Fruit fly (Drosophila melanogaster) whole organism, embryonic: ENCODE results near the gene CG13893.
A peak's percentile ranks its signal among the peaks of the same experiment; 100 is the strongest.

Source experiments
- Awh ChIP-seq: fragments of 200-800 bp; sonication (Bioruptor generic); IDR thresholded peaks from 2 replicates; pipeline ENCODE4, ENCODE4 v1.3.6; 2022; ENCODE audit warnings: missing biosample characterization, missing genetic modification characterization
- BEAF-32 ChIP-seq: fragments of 200-800 bp; sonication (Bioruptor generic); optimal IDR thresholded peaks from 3 replicates; lab custom pipeline; 2017; ENCODE audit warnings: missing biosample characterization, missing genetic modification characterization, mild to moderate bottlenecking, moderate library complexity, missing genetic modification reagents
- Bdp1 ChIP-seq: fragments of 200-800 bp; sonication (Bioruptor generic); optimal IDR thresholded peaks from 3 replicates; lab custom pipeline; 2016; ENCODE audit warnings: missing biosample characterization, missing genetic modification characterization
- CG10147 ChIP-seq: fragments of 200-800 bp; sonication (Bioruptor generic); optimal IDR thresholded peaks from 2 replicates; lab custom pipeline; 2019; ENCODE audit warnings: missing biosample characterization, mild to moderate bottlenecking, missing genetic modification characterization, moderate library complexity
- CG10366 ChIP-seq: fragments of 200-800 bp; sonication (Bioruptor generic); IDR thresholded peaks from 2 replicates; pipeline ENCODE4 v1.3.6; 2022; ENCODE audit warnings: missing biosample characterization, missing genetic modification characterization
- CG10979 ChIP-seq: fragments of 200-800 bp; sonication (Bioruptor generic); optimal IDR thresholded peaks from 2 replicates; lab custom pipeline; 2018; ENCODE audit warnings: missing biosample characterization, mild to moderate bottlenecking, missing genetic modification characterization, moderate library complexity
- CG12155 ChIP-seq: fragments of 200-800 bp; sonication (Bioruptor generic); optimal IDR thresholded peaks from 3 replicates; lab custom pipeline; 2016; ENCODE audit warnings: missing biosample characterization, missing genetic modification characterization
- CG13296 ChIP-seq: fragments of 200-800 bp; sonication (Bioruptor generic); optimal IDR thresholded peaks from 3 replicates; lab custom pipeline; 2018; ENCODE audit warnings: missing biosample characterization, mild to moderate bottlenecking, missing genetic modification characterization
- CG17186 ChIP-seq: fragments of 200-800 bp; sonication (Bioruptor generic); optimal IDR thresholded peaks from 3 replicates; lab custom pipeline; 2017; ENCODE audit warnings: missing biosample characterization, missing genetic modification reagents, missing genetic modification characterization
- CG2875 ChIP-seq: fragments of 200-800 bp; sonication (Bioruptor generic); optimal IDR thresholded peaks from 2 replicates; lab custom pipeline; 2017; ENCODE audit warnings: missing biosample characterization, mild to moderate bottlenecking, missing genetic modification characterization, missing genetic modification reagents
- CG2889 ChIP-seq: fragments of 200-800 bp; sonication (Bioruptor generic); IDR thresholded peaks from 3 replicates; pipeline ENCODE4 v1.3.6; 2022; ENCODE audit warnings: missing biosample characterization, missing genetic modification characterization
- CG34224 ChIP-seq: fragments of 200-800 bp; sonication (Bioruptor generic); IDR thresholded peaks from 3 replicates; pipeline ENCODE4 v1.3.6; 2022; ENCODE audit warnings: missing biosample characterization, missing genetic modification characterization; ENCODE audit not compliant: partially characterized antibody
- CG3995 ChIP-seq: fragments of 200-800 bp; sonication (Bioruptor generic); optimal IDR thresholded peaks from 3 replicates; lab custom pipeline; 2016; ENCODE audit warnings: missing biosample characterization, missing genetic modification characterization
- CG4282 ChIP-seq: fragments of 200-800 bp; sonication (Bioruptor generic); optimal IDR thresholded peaks from 2 replicates; lab custom pipeline; 2016; ENCODE audit warnings: missing biosample characterization, missing genetic modification characterization
- CG6791 ChIP-seq: fragments of 200-800 bp; sonication (Bioruptor generic); IDR thresholded peaks from 3 replicates; pipeline ENCODE4 v1.3.6; 2022; ENCODE audit warnings: missing biosample characterization, missing genetic modification characterization; ENCODE audit not compliant: partially characterized antibody
- CG8924 ChIP-seq: fragments of 200-800 bp; optimal IDR thresholded peaks from 3 replicates; lab custom pipeline; 2019; ENCODE audit warnings: missing biosample characterization, mild to moderate bottlenecking, missing genetic modification characterization, moderate library complexity
- CG9727 ChIP-seq: fragments of 200-800 bp; sonication (Bioruptor generic); optimal IDR thresholded peaks from 3 replicates; lab custom pipeline; 2017; ENCODE audit warnings: missing biosample characterization, mild to moderate bottlenecking, missing genetic modification characterization
- CG9932 ChIP-seq: fragments of 200-800 bp; sonication (Bioruptor generic); IDR thresholded peaks from 2 replicates; pipeline ENCODE4 v1.3.6; 2022; ENCODE audit warnings: missing biosample characterization, missing genetic modification characterization
- CHES-1-like ChIP-seq: fragments of 200-800 bp; sonication (Bioruptor generic); optimal IDR thresholded peaks from 2 replicates; lab custom pipeline; 2016; ENCODE audit warnings: missing biosample characterization, missing genetic modification characterization
- Ets65A ChIP-seq: fragments of 200-800 bp; sonication (Bioruptor generic); peaks from one replicate; lab custom pipeline; 2016; ENCODE audit warnings: missing biosample characterization, missing genetic modification characterization
- Fer3 ChIP-seq: fragments of 200-800 bp; sonication (Bioruptor generic); optimal IDR thresholded peaks from 2 replicates; lab custom pipeline; 2018; ENCODE audit warnings: missing biosample characterization, mild to moderate bottlenecking, missing genetic modification characterization, moderate library complexity
- H15 ChIP-seq: fragments of 200-800 bp; sonication (Bioruptor generic); IDR thresholded peaks from 3 replicates; pipeline ENCODE4 v1.3.6; 2022; ENCODE audit warnings: missing biosample characterization, missing genetic modification characterization
- Meics ChIP-seq: fragments of 200-800 bp; sonication (Bioruptor generic); optimal IDR thresholded peaks from 2 replicates; lab custom pipeline; 2017; ENCODE audit warnings: missing biosample characterization, mild to moderate bottlenecking, missing genetic modification characterization
- Nf-YA ChIP-seq: fragments of 200-800 bp; sonication (Bioruptor generic); IDR thresholded peaks from 2 replicates; pipeline ENCODE4 v1.3.6; 2022; ENCODE audit warnings: missing biosample characterization, missing genetic modification characterization
- Nf-YB ChIP-seq: fragments of 200-800 bp; sonication (Bioruptor generic); optimal IDR thresholded peaks from 3 replicates; lab custom pipeline; 2019; ENCODE audit warnings: missing biosample characterization, mild to moderate bottlenecking, missing genetic modification characterization, moderate library complexity
- Sry-δ ChIP-seq: fragments of 200-800 bp; sonication (Bioruptor generic); optimal IDR thresholded peaks from 2 replicates; lab custom pipeline; 2016; ENCODE audit warnings: missing biosample characterization, missing genetic modification characterization
- Stat92E ChIP-seq, 3 experiments: fragments of >200 bp in 2 of 3; fragments of 200-800 bp in 1 of 3; sonication (Bioruptor generic) in 1 of 3; optimal IDR thresholded peaks; 2 replicates each; lab custom pipeline; 2017 to 2019; ENCODE audit warnings: missing biosample characterization in 3 of 3, missing genetic modification characterization in 3 of 3, mild to moderate bottlenecking in 1 of 3, moderate library complexity in 1 of 3
- aop ChIP-seq: fragments of 200-800 bp; sonication (Bioruptor generic); IDR thresholded peaks from 2 replicates; pipeline ENCODE4 v1.3.6; 2022; ENCODE audit warnings: missing biosample characterization, missing genetic modification characterization
- ash1 ChIP-seq: fragments of 200-800 bp; sonication (Bioruptor generic); optimal IDR thresholded peaks from 2 replicates; lab custom pipeline; 2018; ENCODE audit warnings: missing biosample characterization, mild to moderate bottlenecking, missing genetic modification characterization
- cato ChIP-seq: fragments of 200-800 bp; sonication (Bioruptor generic); optimal IDR thresholded peaks from 2 replicates; lab custom pipeline; 2016; ENCODE audit warnings: missing biosample characterization, missing genetic modification characterization, borderline replicate concordance
- crp ChIP-seq, 2 experiments: fragments of 200-800 bp; sonication (Bioruptor generic); optimal IDR thresholded peaks; 2 replicates in 1 of 2; 3 replicates in 1 of 2; lab custom pipeline; 2017; ENCODE audit warnings: missing biosample characterization in 2 of 2, missing genetic modification characterization in 2 of 2, mild to moderate bottlenecking in 1 of 2, moderate library complexity in 1 of 2
- dmrt99B ChIP-seq: fragments of 200-800 bp; sonication (Bioruptor generic); optimal IDR thresholded peaks from 2 replicates; lab custom pipeline; 2018; ENCODE audit warnings: missing biosample characterization, mild to moderate bottlenecking, missing genetic modification characterization, moderate library complexity
- fru ChIP-seq: fragments of >200 bp; optimal IDR thresholded peaks from 2 replicates; lab custom pipeline; 2017
- grn ChIP-seq: fragments of 200-800 bp; sonication (Bioruptor generic); optimal IDR thresholded peaks from 3 replicates; lab custom pipeline; 2017; ENCODE audit warnings: missing biosample characterization, missing genetic modification characterization
- hb ChIP-seq: fragments of 200-800 bp; sonication (Bioruptor generic); IDR thresholded peaks from 3 replicates; pipeline ENCODE4 v1.3.6; 2022; ENCODE audit warnings: missing biosample characterization, missing genetic modification characterization; ENCODE audit not compliant: partially characterized antibody
- klu ChIP-seq: fragments of 200-800 bp; sonication (Bioruptor generic); IDR thresholded peaks from 2 replicates; pipeline ENCODE4 v1.3.6; 2022; ENCODE audit warnings: missing biosample characterization, missing genetic modification characterization
- lbe ChIP-seq: fragments of 200-800 bp; sonication (Bioruptor generic); optimal IDR thresholded peaks from 2 replicates; lab custom pipeline; 2016; ENCODE audit warnings: missing biosample characterization, mild to moderate bottlenecking, missing genetic modification characterization
- nmo ChIP-seq: fragments of 200-800 bp; sonication (Bioruptor generic); optimal IDR thresholded peaks from 2 replicates; lab custom pipeline; 2018; ENCODE audit warnings: missing biosample characterization, mild to moderate bottlenecking, missing genetic modification characterization, moderate library complexity
- nom ChIP-seq: fragments of 200-800 bp; sonication (Bioruptor generic); optimal IDR thresholded peaks from 2 replicates; lab custom pipeline; 2017; ENCODE audit warnings: missing biosample characterization, missing genetic modification characterization, mild to moderate bottlenecking, moderate library complexity, missing genetic modification reagents
- p53 ChIP-seq: fragments of 200-800 bp; sonication (Bioruptor generic); optimal IDR thresholded peaks from 2 replicates; lab custom pipeline; 2016; ENCODE audit warnings: missing biosample characterization, missing genetic modification characterization
- pfk ChIP-seq: fragments of 200-800 bp; sonication (Bioruptor generic); optimal IDR thresholded peaks from 2 replicates; lab custom pipeline; 2018; ENCODE audit warnings: missing biosample characterization, mild to moderate bottlenecking, missing genetic modification characterization, moderate library complexity
- sd ChIP-seq: fragments of 200-800 bp; sonication (Bioruptor generic); optimal IDR thresholded peaks from 3 replicates; lab custom pipeline; 2018; ENCODE audit warnings: missing biosample characterization, mild to moderate bottlenecking, missing genetic modification characterization, moderate library complexity
- tap ChIP-seq: fragments of 200-800 bp; optimal IDR thresholded peaks from 3 replicates; lab custom pipeline; 2019; ENCODE audit warnings: missing biosample characterization, mild to moderate bottlenecking, missing genetic modification characterization, moderate library complexity
- toy ChIP-seq: fragments of 200-800 bp; sonication (Bioruptor generic); IDR thresholded peaks from 2 replicates; pipeline ENCODE4 v1.3.6; 2022; ENCODE audit warnings: missing biosample characterization, missing genetic modification characterization
- trh ChIP-seq: fragments of 200-800 bp; sonication (Bioruptor generic); optimal IDR thresholded peaks from 2 replicates; lab custom pipeline; 2016; ENCODE audit warnings: missing biosample characterization, missing genetic modification characterization
- tup ChIP-seq: fragments of 200-800 bp; sonication (Bioruptor generic); optimal IDR thresholded peaks from 2 replicates; lab custom pipeline; 2016; ENCODE audit warnings: missing biosample characterization, mild to moderate bottlenecking, missing genetic modification characterization, moderate library complexity
- wdn ChIP-seq: fragments of 200-800 bp; sonication (Bioruptor generic); IDR thresholded peaks from 2 replicates; pipeline ENCODE4 v1.3.6; 2022; ENCODE audit warnings: missing biosample characterization, missing genetic modification characterization
- wek ChIP-seq: fragments of 200-800 bp; sonication (Bioruptor generic); optimal IDR thresholded peaks from 3 replicates; lab custom pipeline; 2018; ENCODE audit warnings: missing biosample characterization, mild to moderate bottlenecking, missing genetic modification characterization, moderate library complexity

Gene CG13893

dm6 chr3L:640324-640974 lies 36.6 kb upstream of the CG13893 start (continued):
- TF ChIP-seq Fer3 (tag; lab: Kevin White, UChicago): peak; percentile 71
- peak; percentile 18 for TF ChIP-seq tup (GFP tag; lab: Kevin White, UChicago)
- TF ChIP-seq lbe: peak; percentile 75
- TF ChIP-seq cato (GFP tag; lab: Kevin White, UChicago): peak; percentile 73
- peak; percentile 83 for TF ChIP-seq CG2875 (GFP tag; lab: Kevin White, UChicago)
- TF ChIP-seq CG9932: peak; percentile 60
- peak; percentile 61 for TF ChIP-seq trh
- 0 out of 3 replicates have a peak, but pooled peaks have one; percentile 54 for TF ChIP-seq CG6791
- no peak for TF ChIP-seq sd
- TF ChIP-seq nom (GFP tag; lab: Kevin White, UChicago): peak; percentile 86
- peak; percentile 4 for TF ChIP-seq Nf-YA (GFP tag; lab: Robert Waterston, UW)
- peak; percentile 88 for TF ChIP-seq tap
- no peak for TF ChIP-seq CG34224
- peak; percentile 83 for TF ChIP-seq CG12155 (GFP tag; lab: Kevin White, UChicago)
- peak; percentile 61; the same call in 1 of the 2 replicates for TF ChIP-seq Awh (GFP tag; lab: Robert Waterston, UW)
- TF ChIP-seq CG2889 (GFP tag; lab: Robert Waterston, UW): peak; percentile 67; the same call in 2 of the 3 replicates
- TF ChIP-seq crp (GFP tag; optimal IDR thresholded peaks at IDR 0.05; lab: Kevin White, UChicago): peak in 1 of 2 experiments; percentile 38
- peak; percentile 65 for TF ChIP-seq CG10147 (GFP tag; lab: Kevin White, UChicago)
- TF ChIP-seq Sry-δ (GFP tag; lab: Kevin White, UChicago): peak; percentile 47
- TF ChIP-seq nmo (GFP tag; lab: Kevin White, UChicago): peak; percentile 91
- peak; percentile 93 for TF ChIP-seq Ets65A (GFP tag; lab: Kevin White, UChicago)
- peak; percentile 95 for TF ChIP-seq CG10979
- no peak for TF ChIP-seq CG4282
- peak; percentile 41 for TF ChIP-seq wek (GFP tag; lab: Kevin White, UChicago)
- peak; percentile 79 for TF ChIP-seq Meics (GFP tag; lab: Kevin White, UChicago)
- TF ChIP-seq wdn (GFP tag; lab: Robert Waterston, UW): 0 out of 2 replicates have a peak, but pooled peaks have one; percentile 41
- peak; percentile 79 for TF ChIP-seq H15 (GFP tag; lab: Robert Waterston, UW)
- TF ChIP-seq dmrt99B: peak; percentile 83
- TF ChIP-seq toy (GFP tag; lab: Robert Waterston, UW): no peak
- peak in 1 of 3 experiments; percentile 90 for TF ChIP-seq Stat92E (GFP tag; optimal IDR thresholded peaks at IDR 0.05; lab: Kevin White, UChicago)
- TF ChIP-seq p53 (GFP tag; lab: Kevin White, UChicago): peak; percentile 74
- TF ChIP-seq CG9727 (GFP tag; lab: Kevin White, UChicago): peak; percentile 94
- TF ChIP-seq CG13296 (GFP tag; lab: Kevin White, UChicago): peak; percentile 65
- peak; percentile 16 for TF ChIP-seq grn (GFP tag; lab: Kevin White, UChicago)
- no peak for TF ChIP-seq hb (GFP tag; lab: Robert Waterston, UW)
- no peak for TF ChIP-seq ash1 (GFP tag; lab: Kevin White, UChicago)
- peak; percentile 72 for TF ChIP-seq CG10366 (GFP tag; lab: Robert Waterston, UW)
- TF ChIP-seq CHES-1-like (GFP tag; lab: Kevin White, UChicago): peak; percentile 77
- TF ChIP-seq fru (lab: Kevin White, UChicago): no peak
- TF ChIP-seq CG8924 (tag; lab: Kevin White, UChicago): peak; percentile 88
- TF ChIP-seq Bdp1 (GFP tag; lab: Kevin White, UChicago): peak; percentile 81
- TF ChIP-seq aop (GFP tag; lab: Robert Waterston, UW): no peak
- TF ChIP-seq pfk (GFP tag; lab: Kevin White, UChicago): peak; percentile 78
- TF ChIP-seq Nf-YB (GFP tag; lab: Kevin White, UChicago): peak; percentile 38
- peak; percentile 63; the same call in 1 of the 2 replicates for TF ChIP-seq klu (GFP tag; lab: Robert Waterston, UW)
- peak; percentile 31 for TF ChIP-seq CG17186 (GFP tag; lab: Kevin White, UChicago)
- TF ChIP-seq CG3995 (GFP tag; lab: Kevin White, UChicago): peak; percentile 9
- TF ChIP-seq BEAF-32: no peak
